Fruit fly (Drosophila melanogaster) whole organism, embryonic: ENCODE data around the gene IntS9.

Experiments
- ATbp ChIP-seq: fragments of 200-800 bp; sonication (Bioruptor generic); optimal IDR thresholded peaks from 2 replicates; lab custom pipeline; 2017; ENCODE audit warnings: missing biosample characterization, mild to moderate bottlenecking, missing genetic modification characterization, missing genetic modification reagents
- Blimp-1 ChIP-seq: fragments of 200-800 bp; sonication (Bioruptor generic); optimal IDR thresholded peaks from 3 replicates; lab custom pipeline; 2018; ENCODE audit warnings: missing biosample characterization, missing genetic modification characterization, mild to moderate bottlenecking, moderate library complexity, missing genetic modification reagents
- CG10959 ChIP-seq: fragments of 200-800 bp; sonication (Bioruptor generic); IDR thresholded peaks from 2 replicates; pipeline ENCODE4 v1.3.6; 2022; ENCODE audit warnings: missing biosample characterization, missing genetic modification characterization
- CG1233 ChIP-seq: fragments of 200-800 bp; sonication (Bioruptor generic); optimal IDR thresholded peaks from 4 replicates; lab custom pipeline; 2018; ENCODE audit warnings: missing biosample characterization, mild to moderate bottlenecking, missing genetic modification characterization
- CG12744 ChIP-seq: fragments of 200-800 bp; sonication (Bioruptor generic); optimal IDR thresholded peaks from 2 replicates; lab custom pipeline; 2016; ENCODE audit warnings: missing biosample characterization, missing genetic modification characterization
- CG13894 ChIP-seq: fragments of 200-800 bp; sonication (Bioruptor generic); optimal IDR thresholded peaks from 3 replicates; lab custom pipeline; 2018; ENCODE audit warnings: missing biosample characterization, mild to moderate bottlenecking, missing genetic modification characterization, moderate library complexity
- CG17186 ChIP-seq: fragments of 200-800 bp; sonication (Bioruptor generic); optimal IDR thresholded peaks from 3 replicates; lab custom pipeline; 2017; ENCODE audit warnings: missing biosample characterization, missing genetic modification reagents, missing genetic modification characterization
- CG17328 ChIP-seq: fragments of 200-800 bp; sonication (Bioruptor generic); IDR thresholded peaks from 2 replicates; pipeline ENCODE4 v1.3.6; 2022; ENCODE audit warnings: missing biosample characterization, missing genetic modification characterization
- CG1792 ChIP-seq: fragments of 200-800 bp; sonication (Bioruptor generic); optimal IDR thresholded peaks from 2 replicates; lab custom pipeline; 2016; ENCODE audit warnings: missing biosample characterization, missing genetic modification characterization
- CG18599 ChIP-seq: fragments of 200-800 bp; sonication (Bioruptor generic); optimal IDR thresholded peaks from 3 replicates; lab custom pipeline; 2017; ENCODE audit warnings: missing biosample characterization, missing genetic modification characterization, mild to moderate bottlenecking, moderate library complexity, missing genetic modification reagents
- CG18619 ChIP-seq: fragments of 200-800 bp; sonication (Bioruptor generic); optimal IDR thresholded peaks from 3 replicates; lab custom pipeline; 2017; ENCODE audit warnings: missing biosample characterization, mild to moderate bottlenecking, missing genetic modification characterization
- CG2116 ChIP-seq: fragments of 200-800 bp; sonication (Bioruptor generic); optimal IDR thresholded peaks from 3 replicates; lab custom pipeline; 2018; ENCODE audit warnings: missing biosample characterization, mild to moderate bottlenecking, missing genetic modification characterization
- CG2129 ChIP-seq: fragments of 200-800 bp; sonication (Bioruptor generic); IDR thresholded peaks from 2 replicates; pipeline ENCODE4 v1.3.6; 2022; ENCODE audit warnings: missing biosample characterization, missing genetic modification characterization; ENCODE audit not compliant: partially characterized antibody
- CG30020 ChIP-seq: fragments of 200-800 bp; optimal IDR thresholded peaks from 2 replicates; lab custom pipeline; 2019; ENCODE audit warnings: missing biosample characterization, mild to moderate bottlenecking, missing genetic modification characterization, moderate library complexity
- CG31365 ChIP-seq: fragments of 200-800 bp; sonication (Bioruptor generic); optimal IDR thresholded peaks from 2 replicates; lab custom pipeline; 2018; ENCODE audit warnings: missing biosample characterization, mild to moderate bottlenecking, missing genetic modification characterization
- CG31388 ChIP-seq: fragments of 200-800 bp; sonication (Bioruptor generic); optimal IDR thresholded peaks from 2 replicates; lab custom pipeline; 2016; ENCODE audit warnings: missing biosample characterization, missing genetic modification characterization
- CG34376 ChIP-seq: fragments of 200-800 bp; sonication (Bioruptor generic); optimal IDR thresholded peaks from 2 replicates; lab custom pipeline; 2018; ENCODE audit warnings: missing biosample characterization, mild to moderate bottlenecking, missing genetic modification characterization
- CG4424 ChIP-seq: fragments of 200-800 bp; sonication (Bioruptor generic); optimal IDR thresholded peaks from 3 replicates; lab custom pipeline; 2016; ENCODE audit warnings: missing biosample characterization, missing genetic modification characterization
- CG4707 ChIP-seq: fragments of 200-800 bp; sonication (Bioruptor generic); optimal IDR thresholded peaks from 2 replicates; lab custom pipeline; 2018; ENCODE audit warnings: missing biosample characterization, mild to moderate bottlenecking, missing genetic modification characterization, moderate library complexity
- CG4730 ChIP-seq: fragments of 200-800 bp; sonication (Bioruptor generic); IDR thresholded peaks from 2 replicates; pipeline ENCODE4 v1.3.6; 2022; ENCODE audit warnings: missing biosample characterization, missing genetic modification characterization
- CG7372 ChIP-seq: fragments of 200-800 bp; sonication (Bioruptor generic); IDR thresholded peaks from 2 replicates; pipeline ENCODE4 v1.3.6; 2022; ENCODE audit warnings: missing biosample characterization, missing genetic modification characterization
- CG9876 ChIP-seq: fragments of 200-800 bp; sonication (Bioruptor generic); optimal IDR thresholded peaks from 2 replicates; lab custom pipeline; 2016; ENCODE audit warnings: missing biosample characterization, missing genetic modification characterization
- CkIIα-i1 ChIP-seq: fragments of 200-800 bp; sonication (Bioruptor generic); IDR thresholded peaks from 2 replicates; pipeline ENCODE4 v1.3.6; 2022; ENCODE audit warnings: missing biosample characterization, missing genetic modification characterization
- E2f2 ChIP-seq: fragments of 200-800 bp; sonication (Bioruptor generic); IDR thresholded peaks from 2 replicates; pipeline ENCODE4 v1.3.6; 2022; ENCODE audit warnings: missing biosample characterization, missing genetic modification characterization
- Elba2 ChIP-seq: fragments of 200-800 bp; sonication (Bioruptor generic); optimal IDR thresholded peaks from 3 replicates; lab custom pipeline; 2016; ENCODE audit warnings: missing biosample characterization, missing genetic modification characterization
- Fer1 ChIP-seq: fragments of 200-800 bp; sonication (Bioruptor generic); optimal IDR thresholded peaks from 2 replicates; lab custom pipeline; 2017; ENCODE audit warnings: missing biosample characterization, mild to moderate bottlenecking, missing genetic modification characterization
- Hr51 ChIP-seq, 2 experiments: fragments of 200-800 bp; sonication (Bioruptor generic); optimal IDR thresholded peaks; 2 replicates in 1 of 2; 3 replicates in 1 of 2; lab custom pipeline; 2016 to 2018; ENCODE audit warnings: missing biosample characterization in 2 of 2, missing genetic modification characterization in 2 of 2, mild to moderate bottlenecking in 1 of 2, moderate library complexity in 1 of 2
- Nf-YA ChIP-seq: fragments of 200-800 bp; sonication (Bioruptor generic); IDR thresholded peaks from 2 replicates; pipeline ENCODE4 v1.3.6; 2022; ENCODE audit warnings: missing biosample characterization, missing genetic modification characterization
- Optix ChIP-seq: fragments of 200-800 bp; sonication (Bioruptor generic); IDR thresholded peaks from 3 replicates; pipeline ENCODE4 v1.3.6; 2022; ENCODE audit warnings: missing biosample characterization, missing genetic modification characterization
- Sox102F ChIP-seq: fragments of 200-800 bp; sonication (Bioruptor generic); optimal IDR thresholded peaks from 2 replicates; lab custom pipeline; 2018; ENCODE audit warnings: missing biosample characterization, mild to moderate bottlenecking, missing genetic modification characterization, moderate library complexity
- Vsx1 ChIP-seq: fragments of 200-800 bp; sonication (Bioruptor generic); optimal IDR thresholded peaks from 2 replicates; lab custom pipeline; 2017; ENCODE audit warnings: missing biosample characterization, mild to moderate bottlenecking, missing genetic modification characterization, missing genetic modification reagents
- abd-A ChIP-seq: fragments of 200-800 bp; sonication (Bioruptor generic); optimal IDR thresholded peaks from 3 replicates; lab custom pipeline; 2019; ENCODE audit warnings: missing biosample characterization, mild to moderate bottlenecking, missing genetic modification characterization, moderate library complexity
- al ChIP-seq: fragments of 200-800 bp; sonication (Bioruptor generic); IDR thresholded peaks from 2 replicates; pipeline ENCODE4 v1.3.6; 2022; ENCODE audit warnings: missing biosample characterization, missing genetic modification characterization
- amos ChIP-seq: fragments of 200-800 bp; sonication (Bioruptor generic); IDR thresholded peaks from 2 replicates; pipeline ENCODE4 v1.3.6; 2022; ENCODE audit warnings: missing biosample characterization, missing genetic modification characterization; ENCODE audit not compliant: partially characterized antibody
- ap ChIP-seq: fragments of 200-800 bp; sonication (Bioruptor generic); IDR thresholded peaks from 2 replicates; pipeline ENCODE4 v1.3.6; 2022; ENCODE audit warnings: missing biosample characterization, missing genetic modification characterization
- croc ChIP-seq: fragments of 200-800 bp; sonication (Bioruptor generic); conservative IDR thresholded peaks from 3 replicates; pipeline ENCODE4 v1.3.6; 2022; ENCODE audit warnings: missing biosample characterization, missing genetic modification characterization
- dan ChIP-seq: fragments of 200-800 bp; sonication (Bioruptor generic); IDR thresholded peaks from 2 replicates; pipeline ENCODE4 v1.3.6; 2022; ENCODE audit warnings: missing biosample characterization, missing genetic modification characterization
- dimm ChIP-seq: fragments of 200-800 bp; sonication (Bioruptor generic); IDR thresholded peaks from 2 replicates; pipeline ENCODE4 v1.3.6; 2022; ENCODE audit warnings: missing biosample characterization, missing genetic modification characterization
- hb ChIP-seq: fragments of 200-800 bp; sonication (Bioruptor generic); IDR thresholded peaks from 3 replicates; pipeline ENCODE4 v1.3.6; 2022; ENCODE audit warnings: missing biosample characterization, missing genetic modification characterization; ENCODE audit not compliant: partially characterized antibody
- ind ChIP-seq: fragments of 200-800 bp; sonication (Bioruptor generic); optimal IDR thresholded peaks from 3 replicates; lab custom pipeline; 2016; ENCODE audit warnings: missing biosample characterization, missing genetic modification characterization
- kay ChIP-seq: fragments of 200-800 bp; sonication (Bioruptor generic); optimal IDR thresholded peaks from 2 replicates; lab custom pipeline; 2016; ENCODE audit warnings: missing biosample characterization, missing genetic modification characterization
- knrl ChIP-seq: fragments of 200-800 bp; sonication (Bioruptor generic); IDR thresholded peaks from 3 replicates; pipeline ENCODE4 v1.3.6; 2022; ENCODE audit warnings: missing biosample characterization, missing genetic modification characterization; ENCODE audit not compliant: partially characterized antibody
- nerfin-2 ChIP-seq: fragments of 200-800 bp; sonication (Bioruptor generic); IDR thresholded peaks from 2 replicates; pipeline ENCODE4 v1.3.6; 2022; ENCODE audit warnings: missing biosample characterization, missing genetic modification characterization; ENCODE audit not compliant: partially characterized antibody
- odd ChIP-seq: fragments of 200-800 bp; sonication (Bioruptor generic); optimal IDR thresholded peaks from 2 replicates; lab custom pipeline; 2017; ENCODE audit warnings: missing biosample characterization, mild to moderate bottlenecking, missing genetic modification characterization
- shn ChIP-seq: fragments of 200-800 bp; sonication (Bioruptor generic); optimal IDR thresholded peaks from 3 replicates; lab custom pipeline; 2016; ENCODE audit warnings: missing biosample characterization, missing genetic modification characterization
- sob ChIP-seq: fragments of 200-800 bp; sonication (Bioruptor generic); IDR thresholded peaks from 2 replicates; pipeline ENCODE4 v1.3.6; 2022; ENCODE audit warnings: missing biosample characterization, missing genetic modification characterization
- tll ChIP-seq, 2 experiments: fragments of 200-800 bp in 1 of 2; fragments of >200 bp in 1 of 2; sonication (Bioruptor generic) in 1 of 2; optimal IDR thresholded peaks; 2 replicates each; lab custom pipeline; 2017 to 2019; ENCODE audit warnings: missing biosample characterization in 2 of 2, missing genetic modification characterization in 2 of 2, mild to moderate bottlenecking in 1 of 2, moderate library complexity in 1 of 2
- wek ChIP-seq: fragments of 200-800 bp; sonication (Bioruptor generic); optimal IDR thresholded peaks from 3 replicates; lab custom pipeline; 2018; ENCODE audit warnings: missing biosample characterization, mild to moderate bottlenecking, missing genetic modification characterization, moderate library complexity
- wor ChIP-seq: fragments of 200-800 bp; sonication (Bioruptor generic); IDR thresholded peaks from 2 replicates; pipeline ENCODE4 v1.3.6; 2022; ENCODE audit warnings: missing biosample characterization, missing genetic modification characterization
- zfh1 ChIP-seq: fragments of 200-800 bp; sonication (Bioruptor generic); IDR thresholded peaks from 3 replicates; pipeline ENCODE4 v1.3.6; 2022; ENCODE audit warnings: missing biosample characterization, missing genetic modification characterization

IntS9 gene

DNA sequence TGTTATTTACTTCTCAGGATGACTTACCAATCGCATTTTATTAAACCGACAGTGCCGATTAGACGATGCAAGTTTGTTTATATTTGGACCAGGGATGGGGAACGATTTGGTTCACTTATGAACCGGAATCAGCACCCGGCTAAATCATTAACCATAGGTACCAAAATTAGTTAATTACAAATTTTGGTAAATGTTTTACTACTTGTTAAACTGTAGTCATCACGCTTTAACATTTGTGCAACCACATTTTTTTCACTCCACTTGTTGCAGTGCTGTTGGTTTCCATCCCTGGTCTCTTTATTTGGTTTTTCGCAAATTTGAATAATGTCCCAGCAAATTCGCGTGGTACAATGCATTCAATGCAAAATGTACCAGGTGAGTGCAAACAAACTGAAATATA, at the start of gene IntS9, which contains the start of gene CG43295 (continued):
- TF ChIP-seq CG13894 (no peak), abd-A (tag; lab: Kevin White, UChicago) (no peak), wor (GFP tag; lab: Robert Waterston, UW) (peak; percentile 69), al (GFP tag; lab: Robert Waterston, UW) (peak; percentile 80), CG17186 (peak; percentile 54), zfh1 (GFP tag; lab: Robert Waterston, UW) (peak; percentile 90), hb (GFP tag; lab: Robert Waterston, UW) (no peak), CG10959 (peak; percentile 85), CG7372 (GFP tag; lab: Robert Waterston, UW) (peak; percentile 75; the same call in 1 of the 2 replicates), sob (peak; percentile 78), amos (GFP tag; lab: Robert Waterston, UW) (no peak; the same call in 1 of the 2 replicates), CG31388 (GFP tag; lab: Kevin White, UChicago) (peak; percentile 29), knrl (peak; percentile 57; the same call in 2 of the 3 replicates), CkIIα-i1 (GFP tag; lab: Robert Waterston, UW) (0 out of 2 replicates have a peak, but pooled peaks have one; percentile 25), ATbp (GFP tag; lab: Kevin White, UChicago) (peak; percentile 62), CG17328 (GFP tag; lab: Robert Waterston, UW) (peak; percentile 90), Vsx1 (GFP tag; lab: Kevin White, UChicago) (no peak), ind (peak; percentile 89), Sox102F (GFP tag; lab: Kevin White, UChicago) (peak; percentile 84), CG12744 (GFP tag; lab: Kevin White, UChicago) (peak; percentile 76), CG4707 (GFP tag; lab: Kevin White, UChicago) (no peak), CG4424 (peak; percentile 87), CG9876 (GFP tag; lab: Kevin White, UChicago) (peak; percentile 68), nerfin-2 (GFP tag; lab: Robert Waterston, UW) (no peak), CG18599 (peak; percentile 84), CG34376 (GFP tag; lab: Kevin White, UChicago) (peak; percentile 35), CG1792 (peak; percentile 69), CG31365 (tag; lab: Kevin White, UChicago) (peak; percentile 36), tll (GFP tag; optimal IDR thresholded peaks at IDR 0.05; lab: Kevin White, UChicago) (no peak), dimm (0 out of 2 replicates have a peak, but pooled peaks have one; percentile 19), CG18619 (GFP tag; lab: Kevin White, UChicago) (peak; percentile 41), dan (GFP tag; lab: Robert Waterston, UW) (no peak; the same call in 1 of the 2 replicates), kay (GFP tag; lab: Kevin White, UChicago) (peak; percentile 64), CG4730 (GFP tag; lab: Robert Waterston, UW) (peak; percentile 79), croc (GFP tag; lab: Robert Waterston, UW) (peak; percentile 61), Hr51 (GFP tag; optimal IDR thresholded peaks at IDR 0.05; lab: Kevin White, UChicago) (peak in 1 of 2 experiments; percentile 75), E2f2 (GFP tag; lab: Robert Waterston, UW) (peak; percentile 77), ap (peak; percentile 79), shn (GFP tag; lab: Kevin White, UChicago) (peak; percentile 88), CG30020 (tag; lab: Kevin White, UChicago) (peak; percentile 52), Fer1 (GFP tag; lab: Kevin White, UChicago) (no peak), odd (GFP tag; lab: Kevin White, UChicago) (no peak), Blimp-1 (GFP tag; lab: Kevin White, UChicago) (no peak), Nf-YA (GFP tag; lab: Robert Waterston, UW) (peak; percentile 65; the same call in 1 of the 2 replicates), CG1233 (GFP tag; lab: Kevin White, UChicago) (peak; percentile 58), CG2116 (peak; percentile 67), Optix (peak; percentile 82), wek (GFP tag; lab: Kevin White, UChicago) (peak; percentile 32), Elba2 (GFP tag; lab: Kevin White, UChicago) (peak; percentile 69), CG2129 (no peak)
